Fruit fly (Drosophila melanogaster) whole organism: Measurements from ENCODE around the gene CG6005.

Experiments used
- CG8478 ChIP-seq: fragments of >200 bp; optimal IDR thresholded peaks from 2 replicates; lab custom pipeline; 2018; ENCODE audit warnings: inconsistent platforms
- pan ChIP-seq: fragments of >200 bp; optimal IDR thresholded peaks from 2 replicates; lab custom pipeline; 2017

- TF ChIP-seq CG8478 (no peak), pan (no peak)
Observed at dm6 chr3R:18997388-18998287, 26.2 kb downstream of the CG6005 start.
